Worm (Caenorhabditis elegans) whole organism, dauer: Measurements from ENCODE around the gene apc-10.

Experiments used
- unc-62 ChIP-seq: sonication (generic microtip); optimal IDR thresholded peaks from 2 replicates; lab custom pipeline; 2017; ENCODE audit warnings: missing biosample characterization, missing genetic modification reagents, missing genetic modification characterization

The apc-10 gene

ce11 chrV:10457247-10457646, 31.1 kb upstream of the apc-10 start, which contains the start of gene F22E12.1:
Gene F22E12.1, minus strand, starts transcription at chrV:10457347.
- TF ChIP-seq unc-62 = no peak

- no peak for TF ChIP-seq unc-62
These were observed 27.3 kb upstream of the apc-10 start, which contains the start of gene Y32F6A.5 for ce11 chrV:10453466-10453865. Gene Y32F6A.5, minus strand, starts transcription at chrV:10453605.

DNA sequence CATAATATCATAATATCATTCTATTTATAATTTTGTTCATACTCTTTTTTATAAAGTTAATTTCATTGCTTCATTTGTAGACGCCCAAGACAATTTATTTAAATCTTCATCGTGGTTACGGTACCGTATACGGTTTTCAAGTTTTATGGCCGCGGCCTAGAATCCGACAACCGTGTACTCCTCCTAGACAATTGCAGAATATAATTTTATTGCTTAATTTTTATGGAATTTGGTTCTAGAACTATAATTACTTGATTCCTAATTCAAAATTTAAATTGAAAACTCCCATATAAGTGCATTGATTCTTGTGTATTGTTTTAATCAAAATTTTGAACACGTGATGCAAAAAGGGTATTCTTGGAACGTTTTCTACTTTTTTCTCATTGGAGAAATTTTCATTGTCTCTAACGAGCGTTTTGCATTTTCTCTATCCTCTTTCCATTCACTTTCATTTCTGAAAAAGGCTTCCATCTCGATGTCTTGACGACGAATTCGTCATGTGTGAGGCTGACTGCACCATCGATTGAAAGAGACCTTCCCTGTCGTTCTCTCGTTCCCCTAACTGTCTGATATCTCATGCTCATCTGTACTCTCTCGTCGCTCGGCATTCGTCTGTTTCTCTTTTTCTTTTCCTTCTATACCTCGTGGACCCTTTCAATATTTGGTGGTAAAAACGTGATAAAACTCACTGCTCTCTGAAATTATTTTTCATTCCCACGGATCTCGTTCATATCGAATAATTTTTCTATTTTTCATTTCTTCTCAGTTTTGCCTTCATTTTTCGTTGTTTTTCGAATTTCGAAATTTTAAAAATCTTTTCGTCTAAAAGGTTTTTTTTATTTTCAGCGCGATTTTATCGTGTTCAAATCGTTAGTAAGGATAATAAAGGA, 15.2 kb upstream of the apc-10 start, which contains the start of gene pap-1:
pap-1 (plus strand) TSS at position 840 of the 890 bp plus-strand sequence.
- TF ChIP-seq unc-62 = no peak

- no peak for TF ChIP-seq unc-62
These were observed 14.6 kb upstream of the apc-10 start, which contains the start of gene snf-10 for ce11 chrV:10440723-10441122. Gene snf-10, minus strand, starts transcription at chrV:10440823.

DNA sequence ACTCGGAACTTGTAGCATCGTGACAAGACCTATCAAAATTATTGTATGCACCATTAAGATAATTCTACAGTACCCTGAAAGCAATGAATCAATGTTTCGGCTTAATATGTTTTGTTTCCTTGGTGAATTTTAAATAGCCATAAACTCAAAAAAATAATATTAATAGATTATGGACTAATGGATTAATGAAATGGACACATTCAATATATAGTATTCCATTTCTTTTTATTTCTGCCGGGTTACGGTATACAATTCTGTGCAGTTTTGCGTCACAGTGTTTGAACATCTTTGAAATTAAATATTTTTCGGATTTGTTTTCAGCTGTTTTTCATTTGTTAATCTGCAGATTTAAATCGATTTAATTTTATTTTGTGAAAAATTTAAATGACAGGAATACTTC, 10.5 kb upstream of the apc-10 start, which contains the start of gene set-22:
set-22 (plus strand) TSS at position 301 of the 400 bp plus-strand sequence.
- no peak for TF ChIP-seq unc-62

DNA sequence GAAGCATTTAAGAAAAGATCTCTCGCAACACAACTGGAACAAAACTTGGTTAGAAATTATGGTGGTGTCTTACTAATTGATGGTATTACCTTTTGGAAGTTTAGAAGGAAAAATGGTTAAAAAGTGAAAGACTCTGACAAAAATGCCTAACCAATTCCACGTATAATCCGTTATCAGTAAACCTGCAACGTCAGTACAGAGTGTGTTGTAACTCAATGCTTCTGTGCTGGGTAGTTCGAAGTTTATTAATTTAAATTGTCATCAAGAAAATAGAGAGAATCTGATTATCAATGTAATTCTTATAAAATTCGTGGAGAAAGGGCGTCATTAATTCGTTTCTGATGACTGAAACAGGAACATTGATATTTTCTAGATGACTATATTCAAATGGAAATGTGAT, 9.0 kb upstream of the apc-10 start:
- no peak for TF ChIP-seq unc-62

ce11 chrV:10433721-10434120, 7.6 kb upstream of the apc-10 start, which contains the start of gene Y32F6A.4:
Gene Y32F6A.4, minus strand, starts transcription at chrV:10434067.
- TF ChIP-seq unc-62 = no peak

DNA sequence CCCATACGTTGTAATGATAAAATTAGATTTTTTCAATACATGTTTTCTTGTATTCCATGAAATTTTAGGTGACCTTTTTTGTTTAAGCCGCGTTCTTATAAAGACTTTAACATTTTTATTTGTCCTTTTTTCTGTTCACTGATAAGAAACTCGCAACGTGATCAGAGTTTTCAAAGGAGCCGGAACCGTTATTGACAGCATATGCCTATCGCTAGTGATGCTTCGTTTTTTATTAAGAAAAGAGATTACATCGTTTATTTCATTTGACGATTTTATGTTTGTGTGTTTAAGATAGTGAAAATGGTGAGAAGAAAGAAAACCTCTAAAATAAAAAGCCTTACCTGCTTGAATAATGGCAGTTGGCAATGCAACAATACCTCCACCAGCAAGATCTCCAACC, 6.5 kb upstream of the apc-10 start:
- TF ChIP-seq unc-62 = no peak

DNA sequence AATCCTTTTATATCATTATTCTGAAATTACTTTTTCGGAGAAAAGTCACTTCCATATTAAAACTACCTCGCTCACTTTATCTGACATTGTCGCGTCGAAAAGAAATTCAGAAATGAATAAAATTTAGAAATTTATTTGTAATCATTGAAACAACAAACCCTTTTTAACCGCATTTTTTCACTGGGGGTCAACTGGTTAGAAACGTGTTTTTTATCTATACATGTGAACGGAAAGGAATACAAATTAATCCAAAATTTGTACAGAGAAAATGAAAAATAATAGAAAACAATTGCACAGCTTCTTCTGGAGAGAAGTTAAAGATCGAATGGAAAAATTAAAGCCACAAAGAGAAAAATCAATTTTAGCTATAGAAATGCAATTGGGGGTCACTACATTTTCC, 2.5 kb upstream of the apc-10 start, which contains the start of gene tag-314:
tag-314 (minus strand) TSS at position 101 of the 400 bp plus-strand sequence.
- no peak for TF ChIP-seq unc-62

ce11 chrV:10425098-10425497, 1.1 kb downstream of the apc-10 start, which contains the start of gene col-12:
Gene col-12, minus strand, starts transcription at chrV:10425198.
- no peak for TF ChIP-seq unc-62

ce11 chrV:10423511-10423910, 2.6 kb downstream of the apc-10 start:
- TF ChIP-seq unc-62 = no peak

DNA sequence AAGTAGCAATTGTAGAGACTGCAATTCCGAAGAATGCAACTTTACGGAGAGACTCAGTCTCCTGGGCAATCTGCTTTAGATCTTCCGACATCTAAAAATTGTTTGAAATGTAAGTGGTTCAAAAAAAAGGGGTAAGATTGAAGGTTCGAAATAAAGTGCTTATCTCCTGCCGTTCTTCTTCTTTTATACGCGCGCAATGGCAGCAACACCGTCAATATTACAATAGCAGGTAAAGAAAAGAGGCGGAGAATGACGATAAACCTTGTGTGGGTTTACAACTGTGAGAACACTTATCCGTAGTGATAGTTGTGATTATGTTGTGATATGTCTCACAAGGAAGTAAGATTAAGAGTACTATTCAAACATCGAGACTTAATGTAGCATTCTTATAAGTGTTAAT, 4.4 kb downstream of the apc-10 start, which contains the start of gene col-13:
col-13 (minus strand) TSS at position 101 of the 400 bp plus-strand sequence.
- no peak for TF ChIP-seq unc-62

DNA sequence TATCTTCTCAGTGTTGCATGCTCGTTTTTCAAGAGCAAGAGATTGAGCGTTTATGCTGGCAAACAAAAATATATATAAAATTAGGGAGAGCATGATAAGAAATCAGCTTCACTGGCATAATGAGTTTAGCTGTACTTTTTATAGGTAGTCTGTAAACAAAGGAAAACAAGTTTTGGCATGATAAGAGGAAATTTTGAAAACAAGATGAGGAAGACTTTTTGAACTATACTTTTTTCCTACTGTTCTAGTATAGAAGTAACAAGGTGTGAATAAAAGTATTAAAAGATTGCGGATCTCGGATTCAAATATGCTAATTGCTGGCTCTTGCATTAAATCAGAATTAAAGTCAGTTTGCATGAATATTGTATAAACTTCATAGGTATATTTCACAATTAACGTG, 7.2 kb downstream of the apc-10 start, which contains the start of gene F15H10.5:
F15H10.5 (minus strand) TSS at position 101 of the 400 bp plus-strand sequence.
- TF ChIP-seq unc-62 = no peak

- TF ChIP-seq unc-62 = no peak
These were observed 9.2 kb downstream of the apc-10 start, which contains the start of gene F15H10.10 for ce11 chrV:10416925-10417324. Gene F15H10.10, minus strand, starts transcription at chrV:10417025.

DNA sequence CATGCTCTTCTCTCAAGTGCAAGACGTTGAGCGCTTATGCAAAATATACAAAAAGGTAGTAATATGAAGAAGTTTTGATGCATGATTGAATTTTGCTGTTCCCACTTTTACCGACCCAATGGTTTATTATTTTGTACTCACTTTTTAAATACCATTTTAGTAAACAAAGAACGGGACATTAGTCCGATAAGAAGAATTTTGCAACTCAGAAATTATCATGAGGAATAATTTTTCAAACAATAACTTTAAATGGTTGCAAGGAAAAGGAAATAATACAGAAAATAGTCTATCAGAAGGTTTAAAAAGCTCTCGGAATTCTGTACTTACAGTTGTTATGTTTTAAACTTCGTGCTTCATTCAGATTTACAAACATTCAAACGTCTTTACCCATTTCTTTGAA, 11.5 kb downstream of the apc-10 start, which contains the start of gene F15H10.9:
F15H10.9 (minus strand) TSS at position 101 of the 400 bp plus-strand sequence.
- no peak for TF ChIP-seq unc-62

- TF ChIP-seq unc-62 = no peak
These were observed 16.0 kb downstream of the apc-10 start, which contains the start of gene F15H10.12 for ce11 chrV:10410030-10410713. Gene F15H10.12, minus strand, starts transcription at chrV:10410080.

ce11 chrV:10406313-10406712, 19.8 kb downstream of the apc-10 start, which contains the start of gene F15H10.7:
Gene F15H10.7, minus strand, starts transcription at chrV:10406413.
- TF ChIP-seq unc-62 = no peak
